Worm (Caenorhabditis elegans): Measurements from ENCODE around the gene dnj-13.

- no peak for TF ChIP-seq nhr-11 (tag; optimal IDR thresholded peaks at IDR 0.05)
- no peak for TF ChIP-seq isw-1 (GFP tag; IDR thresholded peaks at IDR 0.05)
- TF ChIP-seq snpc-4 (tag; optimal IDR thresholded peaks at IDR 0.05), result no peak
- no peak for TF ChIP-seq xbp-1 (tag; optimal IDR thresholded peaks at IDR 0.05)
- TF ChIP-seq C16A3.4 (tag; optimal IDR thresholded peaks at IDR 0.05), result no peak
Observed at ce11 chrII:11536505-11536904, 9.0 kb upstream of the dnj-13 start.

Measured in whole organism, L1 larva.